Fruit fly (Drosophila melanogaster) whole organism, embryonic: ENCODE results near the gene CG9782.

ENCODE experiments used
- Atf3 ChIP-seq: fragments of 200-800 bp; sonication (Bioruptor generic); optimal IDR thresholded peaks from 3 replicates; lab custom pipeline; 2016; ENCODE audit warnings: missing biosample characterization, missing genetic modification characterization
- CG10147 ChIP-seq: fragments of 200-800 bp; sonication (Bioruptor generic); optimal IDR thresholded peaks from 2 replicates; lab custom pipeline; 2019; ENCODE audit warnings: missing biosample characterization, mild to moderate bottlenecking, missing genetic modification characterization, moderate library complexity
- CG10979 ChIP-seq: fragments of 200-800 bp; sonication (Bioruptor generic); optimal IDR thresholded peaks from 2 replicates; lab custom pipeline; 2018; ENCODE audit warnings: missing biosample characterization, mild to moderate bottlenecking, missing genetic modification characterization, moderate library complexity
- CG12219 ChIP-seq: fragments of 200-800 bp; sonication (Bioruptor generic); optimal IDR thresholded peaks from 3 replicates; lab custom pipeline; 2018; ENCODE audit warnings: missing biosample characterization, mild to moderate bottlenecking, missing genetic modification characterization
- CG13296 ChIP-seq: fragments of 200-800 bp; sonication (Bioruptor generic); optimal IDR thresholded peaks from 3 replicates; lab custom pipeline; 2018; ENCODE audit warnings: missing biosample characterization, mild to moderate bottlenecking, missing genetic modification characterization
- CG14710 ChIP-seq: fragments of 200-800 bp; sonication (Bioruptor generic); optimal IDR thresholded peaks from 3 replicates; lab custom pipeline; 2019; ENCODE audit warnings: missing biosample characterization, mild to moderate bottlenecking, missing genetic modification characterization, moderate library complexity
- CG15073 ChIP-seq: fragments of 200-800 bp; sonication (Bioruptor generic); optimal IDR thresholded peaks from 2 replicates; lab custom pipeline; 2016; ENCODE audit warnings: missing biosample characterization, missing genetic modification characterization
- CG18011 ChIP-seq: fragments of 200-800 bp; sonication (Bioruptor generic); optimal IDR thresholded peaks from 2 replicates; lab custom pipeline; 2017; ENCODE audit warnings: missing biosample characterization, missing genetic modification characterization, mild to moderate bottlenecking, moderate library complexity, missing genotype
- CG3065 ChIP-seq: fragments of 200-800 bp; sonication (Bioruptor generic); optimal IDR thresholded peaks from 2 replicates; lab custom pipeline; 2016; ENCODE audit warnings: missing biosample characterization, missing genetic modification characterization
- CG31388 ChIP-seq: fragments of 200-800 bp; sonication (Bioruptor generic); optimal IDR thresholded peaks from 2 replicates; lab custom pipeline; 2016; ENCODE audit warnings: missing biosample characterization, missing genetic modification characterization
- CG32772 ChIP-seq: fragments of 200-800 bp; sonication (Bioruptor generic); IDR thresholded peaks from 2 replicates; pipeline ENCODE4 v1.3.6; 2022; ENCODE audit warnings: missing biosample characterization, missing genetic modification characterization
- CG3838 ChIP-seq: fragments of 200-800 bp; sonication (Bioruptor generic); optimal IDR thresholded peaks from 3 replicates; lab custom pipeline; 2016; ENCODE audit warnings: missing biosample characterization, missing genetic modification characterization
- CG4404 ChIP-seq: fragments of 200-800 bp; sonication (Bioruptor generic); IDR thresholded peaks from 2 replicates; pipeline ENCODE4 v1.3.6; 2022; ENCODE audit warnings: missing biosample characterization, missing genetic modification characterization
- CG6654 ChIP-seq: fragments of 200-800 bp; sonication (Bioruptor generic); optimal IDR thresholded peaks from 2 replicates; lab custom pipeline; 2017; ENCODE audit warnings: missing biosample characterization, mild to moderate bottlenecking, missing genetic modification characterization
- D19A ChIP-seq: fragments of 200-800 bp; optimal IDR thresholded peaks from 3 replicates; lab custom pipeline; 2019; ENCODE audit warnings: missing biosample characterization, mild to moderate bottlenecking, missing genetic modification characterization, moderate library complexity
- Dad ChIP-seq: fragments of 200-800 bp; sonication (Bioruptor generic); optimal IDR thresholded peaks from 3 replicates; lab custom pipeline; 2016; ENCODE audit warnings: missing biosample characterization, missing genetic modification characterization
- Fer3 ChIP-seq: fragments of 200-800 bp; sonication (Bioruptor generic); optimal IDR thresholded peaks from 2 replicates; lab custom pipeline; 2018; ENCODE audit warnings: missing biosample characterization, mild to moderate bottlenecking, missing genetic modification characterization, moderate library complexity
- HLH3B ChIP-seq: fragments of 200-800 bp; sonication (Bioruptor generic); IDR thresholded peaks from 2 replicates; pipeline ENCODE4 v1.3.6; 2022; ENCODE audit warnings: missing biosample characterization, missing genetic modification characterization
- Hr51 ChIP-seq, 2 experiments: fragments of 200-800 bp; sonication (Bioruptor generic); optimal IDR thresholded peaks; 2 replicates in 1 of 2; 3 replicates in 1 of 2; lab custom pipeline; 2016 to 2018; ENCODE audit warnings: missing biosample characterization in 2 of 2, missing genetic modification characterization in 2 of 2, mild to moderate bottlenecking in 1 of 2, moderate library complexity in 1 of 2
- Lpt ChIP-seq: fragments of >200 bp; optimal IDR thresholded peaks from 2 replicates; lab custom pipeline; 2018; ENCODE audit warnings: missing biosample characterization, missing genetic modification characterization
- NK7.1 ChIP-seq: fragments of 200-800 bp; sonication (Bioruptor generic); optimal IDR thresholded peaks from 3 replicates; lab custom pipeline; 2016; ENCODE audit warnings: missing biosample characterization, missing genetic modification characterization
- PHDP ChIP-seq: fragments of 200-800 bp; sonication (Bioruptor generic); optimal IDR thresholded peaks from 3 replicates; lab custom pipeline; 2018; ENCODE audit warnings: missing biosample characterization, mild to moderate bottlenecking, missing genetic modification characterization, moderate library complexity
- Sox100B ChIP-seq: fragments of 200-800 bp; sonication (Bioruptor generic); optimal IDR thresholded peaks from 3 replicates; lab custom pipeline; 2018; ENCODE audit warnings: missing biosample characterization, mild to moderate bottlenecking, missing genetic modification characterization
- cato ChIP-seq: fragments of 200-800 bp; sonication (Bioruptor generic); optimal IDR thresholded peaks from 2 replicates; lab custom pipeline; 2016; ENCODE audit warnings: missing biosample characterization, missing genetic modification characterization, borderline replicate concordance
- corto ChIP-seq: fragments of 200-800 bp; sonication (Bioruptor generic); optimal IDR thresholded peaks from 2 replicates; lab custom pipeline; 2016; ENCODE audit warnings: missing biosample characterization, mild to moderate bottlenecking, missing genetic modification characterization, moderate library complexity
- dpn ChIP-seq, 2 experiments: fragments of 200-800 bp; sonication (Bioruptor generic); optimal IDR thresholded peaks; 3 replicates each; lab custom pipeline; 2016; ENCODE audit warnings: missing biosample characterization in 2 of 2, missing genetic modification characterization in 2 of 2
- hkb ChIP-seq, 2 experiments: fragments of 200-800 bp in 1 of 2; fragments of >200 bp in 1 of 2; sonication (Bioruptor generic) in 1 of 2; IDR thresholded peaks in 1 of 2; optimal IDR thresholded peaks in 1 of 2; 2 replicates each; pipeline versions ENCODE4 v1.3.6 to Lab custom; 2017 to 2022; ENCODE audit warnings: missing biosample characterization in 1 of 2, missing genetic modification characterization in 1 of 2
- ind ChIP-seq: fragments of 200-800 bp; sonication (Bioruptor generic); optimal IDR thresholded peaks from 3 replicates; lab custom pipeline; 2016; ENCODE audit warnings: missing biosample characterization, missing genetic modification characterization
- knrl ChIP-seq: fragments of 200-800 bp; sonication (Bioruptor generic); IDR thresholded peaks from 3 replicates; pipeline ENCODE4 v1.3.6; 2022; ENCODE audit warnings: missing biosample characterization, missing genetic modification characterization; ENCODE audit not compliant: partially characterized antibody
- lab ChIP-seq: fragments of 200-800 bp; sonication (Bioruptor generic); optimal IDR thresholded peaks from 3 replicates; lab custom pipeline; 2017; ENCODE audit warnings: missing biosample characterization, missing genetic modification characterization, mild to moderate bottlenecking, moderate library complexity, missing genetic modification reagents
- lmd ChIP-seq: fragments of 200-800 bp; sonication (Bioruptor generic); IDR thresholded peaks from 2 replicates; pipeline ENCODE4 v1.3.6; 2022; ENCODE audit warnings: missing biosample characterization, missing genetic modification characterization
- org-1 ChIP-seq: fragments of 200-800 bp; sonication (Bioruptor generic); optimal IDR thresholded peaks from 2 replicates; lab custom pipeline; 2017; ENCODE audit warnings: missing biosample characterization, missing genetic modification characterization
- peb ChIP-seq: fragments of 200-800 bp; sonication (Bioruptor generic); IDR thresholded peaks from 2 replicates; pipeline ENCODE4 v1.3.6; 2022; ENCODE audit warnings: missing biosample characterization, missing genetic modification characterization
- scrt ChIP-seq: fragments of 200-800 bp; sonication (Bioruptor generic); optimal IDR thresholded peaks from 2 replicates; lab custom pipeline; 2018; ENCODE audit warnings: missing biosample characterization, mild to moderate bottlenecking, missing genetic modification characterization, moderate library complexity
- sr ChIP-seq: fragments of 200-800 bp; sonication (Bioruptor generic); IDR thresholded peaks from 3 replicates; pipeline ENCODE4 v1.3.6; 2022; ENCODE audit warnings: missing biosample characterization, missing genetic modification characterization
- zen2 ChIP-seq: fragments of 200-800 bp; sonication (Bioruptor generic); IDR thresholded peaks from 3 replicates; pipeline ENCODE4 v1.3.6; 2022; ENCODE audit warnings: missing biosample characterization, missing genetic modification characterization; ENCODE audit not compliant: partially characterized antibody

The CG9782 gene

DNA sequence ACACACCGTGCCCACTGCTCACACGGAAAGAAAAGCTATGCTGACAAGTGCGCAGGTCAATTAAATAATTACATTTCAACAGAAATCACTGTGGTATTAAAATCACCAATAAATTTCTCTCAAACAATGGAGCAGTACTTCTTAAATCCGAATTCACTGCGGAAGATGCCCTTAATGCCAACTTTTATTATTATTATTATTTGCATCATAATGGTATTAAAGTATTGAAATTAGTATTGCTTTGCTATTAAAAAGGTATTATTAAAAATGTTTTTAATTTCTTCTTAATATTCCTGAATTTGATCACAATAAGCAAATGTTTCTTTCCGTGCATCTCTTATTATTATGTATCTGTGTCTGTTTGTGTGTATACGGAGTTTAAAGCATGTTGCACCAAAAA lies 41.4 kb downstream of the CG9782 start (continued):
- TF ChIP-seq ind (GFP tag; lab: Kevin White, UChicago), result peak; percentile 28
- TF ChIP-seq CG4404, result no peak
- no peak for TF ChIP-seq CG6654 (GFP tag; lab: Kevin White, UChicago)
- TF ChIP-seq Fer3 (tag; lab: Kevin White, UChicago), result peak; percentile 20
- TF ChIP-seq CG3838 (GFP tag; lab: Kevin White, UChicago), result no peak
- TF ChIP-seq scrt (GFP tag; lab: Kevin White, UChicago), result peak; percentile 8
- peak; percentile 54 for TF ChIP-seq CG10147 (GFP tag; lab: Kevin White, UChicago)
- TF ChIP-seq hkb (optimal IDR thresholded peaks at IDR 0.05; lab: Kevin White, UChicago), result no peak
- TF ChIP-seq hkb (GFP tag; IDR thresholded peaks at IDR 0.05; lab: Robert Waterston, UW), result 0 out of 2 replicates have a peak, but pooled peaks have one; percentile 21
- TF ChIP-seq lab (GFP tag; lab: Kevin White, UChicago), result peak; percentile 71
- no peak for TF ChIP-seq sr (GFP tag; lab: Robert Waterston, UW)
- TF ChIP-seq lmd (GFP tag; lab: Robert Waterston, UW), result peak; percentile 34
- peak; percentile 49 for TF ChIP-seq Sox100B (GFP tag; lab: Kevin White, UChicago)
- TF ChIP-seq CG14710, result peak; percentile 0
- no peak for TF ChIP-seq Atf3 (GFP tag; lab: Kevin White, UChicago)
- TF ChIP-seq HLH3B (GFP tag; lab: Robert Waterston, UW), result no peak
- TF ChIP-seq dpn (GFP tag; optimal IDR thresholded peaks at IDR 0.05; lab: Kevin White, UChicago), result peak in 1 of 2 experiments; percentile 11
- no peak for TF ChIP-seq CG32772 (GFP tag; lab: Robert Waterston, UW)
- TF ChIP-seq zen2 (GFP tag; lab: Robert Waterston, UW), result no peak
- peak; percentile 57 for TF ChIP-seq PHDP (tag; lab: Kevin White, UChicago)
- TF ChIP-seq CG12219 (GFP tag; lab: Kevin White, UChicago), result peak; percentile 14
- TF ChIP-seq CG10979 (tag; lab: Kevin White, UChicago), result peak; percentile 41
- TF ChIP-seq Hr51 (GFP tag; optimal IDR thresholded peaks at IDR 0.05; lab: Kevin White, UChicago), result peak in 1 of 2 experiments; percentile 67
- TF ChIP-seq Lpt (GFP tag; lab: Kevin White, UChicago), result no peak
- TF ChIP-seq, all 482 proteins: peak for 121

DNA sequence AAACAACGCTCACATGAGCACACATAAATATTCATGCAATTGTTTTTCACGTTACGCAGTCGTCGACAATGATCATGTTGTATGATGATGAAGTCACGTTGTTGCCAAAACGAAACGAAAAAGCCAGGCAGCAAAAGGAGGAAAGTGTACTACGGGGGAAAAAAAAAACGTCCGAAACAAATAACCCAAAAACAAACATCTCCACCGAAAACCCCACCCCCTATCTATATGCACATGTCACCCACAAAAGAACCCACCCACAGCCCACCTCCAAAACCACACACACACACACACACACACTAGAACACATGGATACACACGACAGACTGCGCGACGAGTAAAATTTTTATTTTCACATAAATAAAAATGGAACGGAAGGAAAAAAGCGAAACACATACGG lies 46.3 kb downstream of the CG9782 start:
- no peak for TF ChIP-seq Dad (GFP tag; lab: Kevin White, UChicago)
- no peak for TF ChIP-seq peb
- no peak for TF ChIP-seq NK7.1 (GFP tag; lab: Kevin White, UChicago)
- TF ChIP-seq D19A (tag; lab: Kevin White, UChicago), result no peak
- no peak for TF ChIP-seq CG15073 (GFP tag; lab: Kevin White, UChicago)
- TF ChIP-seq org-1 (GFP tag; lab: Kevin White, UChicago), result no peak
- no peak for TF ChIP-seq corto (GFP tag; lab: Kevin White, UChicago)
- TF ChIP-seq cato, result no peak
- no peak for TF ChIP-seq CG3065 (GFP tag; lab: Kevin White, UChicago)
- no peak for TF ChIP-seq CG13296

DNA sequence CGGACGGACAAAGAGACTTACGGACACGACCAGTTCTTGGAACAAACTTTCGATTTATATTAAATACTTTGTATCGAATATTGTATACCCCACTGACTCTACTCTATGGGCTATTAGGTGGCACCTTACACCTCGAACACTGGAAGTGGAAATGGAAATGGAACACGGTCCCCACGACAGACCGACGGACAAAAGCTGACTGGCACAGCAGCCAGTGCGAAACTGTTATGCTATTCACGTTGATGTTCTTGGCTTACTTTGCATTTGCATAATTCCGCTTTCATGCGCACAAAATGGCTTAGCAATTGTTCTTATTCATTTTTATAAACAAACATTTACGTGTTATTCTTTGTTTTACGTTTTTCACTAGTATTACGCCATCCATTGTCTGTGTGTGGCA lies 47.3 kb downstream of the CG9782 start:
- TF ChIP-seq CG31388 (GFP tag; lab: Kevin White, UChicago) (no peak), CG18011 (peak; percentile 92), knrl (GFP tag; lab: Robert Waterston, UW) (no peak)
